Worm (Caenorhabditis elegans) whole organism, early embryonic: Measurements from ENCODE around the gene cyp-33C5.

ENCODE experiments used
- B0310.2 ChIP-seq: sonication (generic microtip); optimal IDR thresholded peaks from 2 replicates; lab custom pipeline; 2016; ENCODE audit warnings: mild to moderate bottlenecking, missing genetic modification characterization, missing compliant biosample characterization
- F13C5.2 ChIP-seq: sonication (generic microtip); optimal IDR thresholded peaks from 2 replicates; lab custom pipeline; 2017; ENCODE audit warnings: mild to moderate bottlenecking, missing genetic modification characterization, inconsistent platforms, missing compliant biosample characterization
- ama-1 ChIP-seq: fragments of 150-350 bp; optimal IDR thresholded peaks from 2 replicates; lab custom pipeline; 2014
- ceh-36 ChIP-seq: sonication (generic microtip); optimal IDR thresholded peaks from 2 replicates; lab custom pipeline; 2016; ENCODE audit warnings: missing genetic modification characterization, inconsistent platforms, missing compliant biosample characterization
- ets-7 ChIP-seq: sonication (generic microtip); optimal IDR thresholded peaks from 2 replicates; lab custom pipeline; 2016; ENCODE audit warnings: missing genotype, missing genetic modification characterization, missing compliant biosample characterization
- flt-1 ChIP-seq: fragments of 200-800 bp; sonication (Bioruptor generic); IDR thresholded peaks from 2 replicates; pipeline ENCODE4 v1.3.6; 2022; ENCODE audit warnings: missing genetic modification characterization, missing compliant biosample characterization
- hmbx-1 ChIP-seq: sonication (generic microtip); optimal IDR thresholded peaks from 2 replicates; lab custom pipeline; 2016; ENCODE audit warnings: mild to moderate bottlenecking, missing genetic modification characterization, missing compliant biosample characterization
- hmg-4 ChIP-seq: fragments of 200-800 bp; sonication (Bioruptor generic); optimal IDR thresholded peaks from 2 replicates; lab custom pipeline; 2018; ENCODE audit warnings: mild to moderate bottlenecking, missing genetic modification characterization, missing compliant biosample characterization
- hnd-1 ChIP-seq: sonication (generic microtip); optimal IDR thresholded peaks from 2 replicates; lab custom pipeline; 2016; ENCODE audit warnings: missing genetic modification characterization, missing compliant biosample characterization
- sea-1 ChIP-seq: fragments of 200-800 bp; sonication (Bioruptor generic); conservative IDR thresholded peaks from 2 replicates; pipeline ENCODE4 v1.3.6; 2022; ENCODE audit warnings: missing genetic modification characterization, missing compliant biosample characterization
- tbx-11 ChIP-seq: fragments of 200-800 bp; sonication (Bioruptor generic); IDR thresholded peaks from 2 replicates; pipeline ENCODE4 v1.3.6; 2022; ENCODE audit warnings: missing genetic modification characterization, missing compliant biosample characterization
- tbx-37 ChIP-seq: fragments of 200-800 bp; sonication (Bioruptor generic); conservative IDR thresholded peaks from 2 replicates; pipeline ENCODE4 v1.3.6; 2022; ENCODE audit warnings: missing genetic modification reagents, missing genetic modification characterization, missing compliant biosample characterization

DNA sequence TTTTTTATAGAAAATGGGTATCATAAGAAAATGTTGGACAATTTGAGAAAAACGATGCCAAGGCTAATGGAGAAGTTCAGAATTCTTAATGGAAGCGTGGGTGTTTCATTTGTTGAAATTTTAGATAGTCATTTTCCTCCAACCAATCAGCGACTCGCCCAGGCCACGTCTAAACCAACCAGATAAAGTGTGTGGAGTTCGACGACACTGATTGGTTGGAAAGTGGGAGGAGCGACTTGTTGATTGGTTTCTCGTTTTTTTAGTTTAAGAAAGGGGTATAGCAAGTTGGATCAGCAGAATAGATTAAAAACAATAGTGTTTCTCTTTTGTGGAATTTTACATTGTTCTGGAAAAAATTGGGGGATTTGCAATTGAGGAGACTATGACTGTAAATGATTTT lies 37.3 kb upstream of the cyp-33C5 start:
- TF ChIP-seq ama-1 (lab: Kevin White, UChicago) (no peak), ceh-36 (tag; lab: Kevin White, UChicago) (no peak), hmbx-1 (tag; lab: Kevin White, UChicago) (no peak), tbx-37 (GFP tag; lab: Robert Waterston, UW) (no peak), tbx-11 (GFP tag; lab: Robert Waterston, UW) (no peak), flt-1 (GFP tag; lab: Robert Waterston, UW) (no peak), ets-7 (tag; lab: Kevin White, UChicago) (no peak), B0310.2 (tag; lab: Kevin White, UChicago) (no peak), F13C5.2 (tag; lab: Kevin White, UChicago) (no peak), sea-1 (GFP tag; lab: Robert Waterston, UW) (no peak), hnd-1 (tag; lab: Kevin White, UChicago) (no peak), hmg-4 (no peak)
